Fruit fly (Drosophila melanogaster) whole organism, prepupa: ENCODE results near the gene TfIIFbeta.

ENCODE experiments used
- CG11762 ChIP-seq: fragments of 200-800 bp; sonication (Bioruptor generic); optimal IDR thresholded peaks from 3 replicates; lab custom pipeline; 2016; ENCODE audit warnings: missing biosample characterization, missing genetic modification characterization; ENCODE audit not compliant: insufficient read depth
- CG15336 ChIP-seq: fragments of 200-800 bp; sonication (Bioruptor generic); IDR thresholded peaks from 2 replicates; pipeline ENCODE4 v1.3.6; 2022; ENCODE audit warnings: missing biosample characterization, missing genetic modification characterization

dm6 chr3R:10784058-10784499 is 16.5 kb upstream of the TfIIFbeta start, which contains the start of the genes mRpL37 and Rbp1:
- TF ChIP-seq CG11762, result peak; percentile 36
- TF ChIP-seq CG15336, result no peak
